Fruit fly (Drosophila melanogaster) whole organism, prepupa: ENCODE data around the gene shop.

Experiments used
- CG11762 ChIP-seq: fragments of 200-800 bp; sonication (Bioruptor generic); optimal IDR thresholded peaks from 3 replicates; lab custom pipeline; 2016; ENCODE audit warnings: missing biosample characterization, missing genetic modification characterization; ENCODE audit not compliant: insufficient read depth
- CG6792 ChIP-seq: fragments of 200-800 bp; sonication (Bioruptor generic); optimal IDR thresholded peaks from 3 replicates; lab custom pipeline; 2016; ENCODE audit warnings: missing biosample characterization, missing genetic modification characterization
- CG7368 ChIP-seq: fragments of 200-800 bp; sonication (Bioruptor generic); optimal IDR thresholded peaks from 3 replicates; lab custom pipeline; 2016; ENCODE audit warnings: missing biosample characterization, missing genetic modification characterization
- CG8119 ChIP-seq: fragments of 200-800 bp; sonication (Bioruptor generic); IDR thresholded peaks from 3 replicates; pipeline ENCODE4 v1.3.6; 2022; ENCODE audit warnings: missing biosample characterization, missing genetic modification characterization
- CG8632 ChIP-seq: fragments of 200-800 bp; sonication (Bioruptor generic); optimal IDR thresholded peaks from 3 replicates; lab custom pipeline; 2016; ENCODE audit warnings: missing biosample characterization, missing genetic modification characterization
- CG9139 ChIP-seq: fragments of 200-800 bp; sonication (Bioruptor generic); optimal IDR thresholded peaks from 3 replicates; lab custom pipeline; 2017; ENCODE audit warnings: missing biosample characterization, mild to moderate bottlenecking, missing genetic modification characterization
- Eip78C ChIP-seq: fragments of 200-800 bp; sonication (Bioruptor generic); peaks from one replicate; lab custom pipeline; 2016; ENCODE audit warnings: missing biosample characterization, missing genetic modification characterization
- Ets21C ChIP-seq: fragments of 200-800 bp; sonication (Bioruptor generic); optimal IDR thresholded peaks from 3 replicates; lab custom pipeline; 2016; ENCODE audit warnings: missing biosample characterization, missing genetic modification characterization
- Gug ChIP-seq: fragments of 200-800 bp; sonication (Bioruptor generic); IDR thresholded peaks from 2 replicates; pipeline ENCODE4 v1.3.6; 2022; ENCODE audit warnings: missing biosample characterization, missing genetic modification characterization
- Hr4 ChIP-seq: fragments of 200-800 bp; sonication (Bioruptor generic); optimal IDR thresholded peaks from 3 replicates; lab custom pipeline; 2016; ENCODE audit warnings: missing biosample characterization, missing genetic modification characterization
- Lpt ChIP-seq: fragments of 200-800 bp; sonication (Bioruptor generic); optimal IDR thresholded peaks from 3 replicates; lab custom pipeline; 2016; ENCODE audit warnings: missing biosample characterization, missing genetic modification characterization
- Met ChIP-seq: fragments of 200-800 bp; sonication (Bioruptor generic); optimal IDR thresholded peaks from 3 replicates; lab custom pipeline; 2016; ENCODE audit warnings: missing biosample characterization, missing genetic modification characterization
- OdsH ChIP-seq: fragments of 200-800 bp; sonication (Bioruptor generic); optimal IDR thresholded peaks from 3 replicates; lab custom pipeline; 2016; ENCODE audit warnings: missing biosample characterization, missing genetic modification characterization
- cyc ChIP-seq: fragments of 200-800 bp; sonication (Bioruptor generic); optimal IDR thresholded peaks from 3 replicates; lab custom pipeline; 2016; ENCODE audit warnings: missing biosample characterization, missing genetic modification characterization
- dsx ChIP-seq: fragments of 200-800 bp; optimal IDR thresholded peaks from 3 replicates; lab custom pipeline; 2019; ENCODE audit warnings: missing biosample characterization, mild to moderate bottlenecking, missing genetic modification characterization, moderate library complexity; ENCODE audit not compliant: poor library complexity, severe bottlenecking
- fd59A ChIP-seq: fragments of 200-800 bp; sonication (Bioruptor generic); optimal IDR thresholded peaks from 2 replicates; lab custom pipeline; 2017; ENCODE audit warnings: missing biosample characterization, mild to moderate bottlenecking, missing genetic modification characterization, missing genetic modification reagents
- fd85E ChIP-seq: fragments of 200-800 bp; sonication (Bioruptor generic); optimal IDR thresholded peaks from 3 replicates; lab custom pipeline; 2016; ENCODE audit warnings: missing biosample characterization, missing genetic modification characterization
- fkh ChIP-seq: fragments of 200-800 bp; sonication (Bioruptor generic); optimal IDR thresholded peaks from 3 replicates; lab custom pipeline; 2017; ENCODE audit warnings: missing biosample characterization, mild to moderate bottlenecking, missing genetic modification characterization, moderate library complexity
- lz ChIP-seq: fragments of 200-800 bp; sonication (Bioruptor generic); optimal IDR thresholded peaks from 3 replicates; lab custom pipeline; 2016; ENCODE audit warnings: missing biosample characterization, missing genetic modification characterization
- pdm3 ChIP-seq: fragments of 200-800 bp; sonication (Bioruptor generic); optimal IDR thresholded peaks from 3 replicates; lab custom pipeline; 2016; ENCODE audit warnings: missing biosample characterization, missing genetic modification characterization
- salr ChIP-seq, 2 experiments: fragments of 200-800 bp; sonication (Bioruptor generic); optimal IDR thresholded peaks; 3 replicates each; lab custom pipeline; 2016 to 2018; ENCODE audit warnings: missing biosample characterization in 2 of 2, missing genetic modification characterization in 2 of 2, mild to moderate bottlenecking in 1 of 2
- ss ChIP-seq, 2 experiments: fragments of 200-800 bp; sonication (Bioruptor generic); optimal IDR thresholded peaks; 2 replicates in 1 of 2; 3 replicates in 1 of 2; lab custom pipeline; 2017 to 2018; ENCODE audit warnings: mild to moderate bottlenecking in 2 of 2, missing biosample characterization in 2 of 2, missing genetic modification characterization in 2 of 2, moderate library complexity in 1 of 2
- svp ChIP-seq: fragments of 200-800 bp; sonication (Bioruptor generic); peaks from one replicate; lab custom pipeline; 2016; ENCODE audit warnings: missing biosample characterization, missing genetic modification characterization
- topi ChIP-seq: fragments of 200-800 bp; sonication (Bioruptor generic); optimal IDR thresholded peaks from 3 replicates; lab custom pipeline; 2016; ENCODE audit warnings: missing biosample characterization, missing genetic modification characterization

Gene shop

DNA sequence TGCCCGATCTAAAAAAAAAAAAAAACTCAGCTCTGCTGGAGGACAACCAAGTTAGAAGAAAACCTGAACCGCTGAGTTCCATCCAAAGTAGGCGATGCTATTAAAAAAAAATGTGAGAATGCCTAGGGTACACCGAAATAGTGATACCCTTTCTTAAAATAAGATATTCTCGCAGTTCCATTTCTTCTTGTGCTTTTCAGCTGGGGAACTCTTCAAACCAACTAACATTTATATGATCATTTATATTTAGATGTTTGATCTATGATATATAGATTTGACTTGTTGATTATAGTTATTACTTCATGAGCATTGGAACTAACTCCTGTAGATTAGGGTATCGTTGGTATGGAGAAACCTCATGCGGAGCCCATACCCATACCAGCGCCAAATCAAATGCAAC, 48.2 kb downstream of the shop start (continued):
- TF ChIP-seq dsx (GFP tag; lab: Kevin White, UChicago) (peak; percentile 36), salr (GFP tag; optimal IDR thresholded peaks at IDR 0.05; lab: Kevin White, UChicago) (peak; percentile 17 to 52), Lpt (GFP tag; lab: Kevin White, UChicago) (peak; percentile 36)

DNA sequence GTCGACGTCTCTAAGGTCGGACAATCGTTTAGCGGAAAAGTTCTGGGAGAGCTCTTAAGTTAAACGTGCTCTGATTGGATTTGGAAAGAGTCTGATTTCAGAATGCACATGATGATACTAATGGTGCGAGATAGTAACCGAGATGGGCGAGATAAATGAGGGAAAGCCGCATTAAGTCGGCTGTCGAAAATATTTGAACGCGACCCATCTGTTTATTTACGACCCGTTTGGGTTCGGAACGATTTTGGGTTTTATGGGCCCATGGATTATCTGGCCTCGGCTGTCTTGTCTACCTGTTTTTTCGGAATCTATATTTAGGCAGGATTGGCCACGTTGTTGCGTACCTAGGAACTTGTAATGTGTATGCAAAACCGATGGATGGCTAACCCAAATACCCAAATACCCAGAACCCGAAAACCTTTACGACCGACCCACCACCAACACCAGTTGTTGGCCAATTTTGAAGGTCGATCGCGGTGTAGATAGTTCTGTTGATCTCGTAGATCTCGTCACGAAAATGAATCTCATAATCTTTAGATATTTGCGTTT, 49.0 kb downstream of the shop start:
- no peak for TF ChIP-seq Met
- TF ChIP-seq cyc (GFP tag; lab: Kevin White, UChicago): no peak
- TF ChIP-seq CG8119 (GFP tag; lab: Robert Waterston, UW): no peak
- no peak for TF ChIP-seq lz (GFP tag; lab: Kevin White, UChicago)
- no peak for TF ChIP-seq Hr4 (GFP tag; lab: Kevin White, UChicago)
- TF ChIP-seq CG6792 (GFP tag; lab: Kevin White, UChicago): no peak
- TF ChIP-seq fd59A: no peak
- TF ChIP-seq CG11762 (GFP tag; lab: Kevin White, UChicago): no peak
- no peak for TF ChIP-seq svp
- no peak for TF ChIP-seq CG7368 (GFP tag; lab: Kevin White, UChicago)
- TF ChIP-seq OdsH: no peak
- no peak for TF ChIP-seq Gug (GFP tag; lab: Robert Waterston, UW)
- TF ChIP-seq Eip78C: no peak
- TF ChIP-seq CG8632 (GFP tag; lab: Kevin White, UChicago): no peak
- TF ChIP-seq dsx (GFP tag; lab: Kevin White, UChicago): no peak
- no peak for TF ChIP-seq Ets21C (GFP tag; lab: Kevin White, UChicago)
- no peak for TF ChIP-seq pdm3 (GFP tag; lab: Kevin White, UChicago)
- TF ChIP-seq topi: no peak

DNA sequence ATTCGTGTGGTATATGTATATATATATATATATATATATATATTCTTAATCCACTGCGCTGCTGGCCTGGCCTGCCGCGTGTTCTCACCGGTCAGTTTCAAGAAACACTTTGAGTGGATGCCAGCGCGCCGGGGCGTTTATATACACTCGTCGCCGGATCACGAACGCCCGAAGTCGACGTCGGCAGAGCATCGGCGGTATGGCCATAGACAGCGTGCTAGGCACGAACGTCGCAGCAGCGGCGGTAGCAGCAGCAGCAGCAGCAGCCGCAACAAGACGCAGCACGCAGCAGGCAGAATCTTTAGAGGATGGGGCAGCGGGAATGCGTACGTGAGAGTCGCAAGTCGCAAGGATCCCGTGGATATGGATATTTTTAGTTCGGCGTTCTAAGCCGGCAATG, 50.8 kb downstream of the shop start, which contains the start of gene bnb:
bnb (minus strand) TSS at position 121 of the 400 bp plus-strand sequence.
- TF ChIP-seq fd85E (GFP tag; lab: Kevin White, UChicago): no peak
- TF ChIP-seq ss (GFP tag; optimal IDR thresholded peaks at IDR 0.05; lab: Kevin White, UChicago): peak in 1 of 2 experiments; percentile 14
- peak; percentile 3 for TF ChIP-seq CG9139
- peak; percentile 27 for TF ChIP-seq Eip78C
- TF ChIP-seq fkh (GFP tag; lab: Kevin White, UChicago): no peak
- TF ChIP-seq, all 60 proteins: peak for 3
